Worm (Caenorhabditis elegans) whole organism, young adult: ENCODE data around the gene egl-10.

Source experiments
- F23B12.7 ChIP-seq: sonication (generic microtip); optimal IDR thresholded peaks from 2 replicates; lab custom pipeline; 2017; ENCODE audit warnings: missing genetic modification characterization, mild to moderate bottlenecking, missing compliant biosample characterization, antibody characterized with exemption, moderate library complexity; ENCODE audit not compliant: insufficient read depth
- F37B4.10 ChIP-seq: fragments of 200-800 bp; sonication (Bioruptor generic); IDR thresholded peaks from 2 replicates; pipeline ENCODE4 v1.3.6; 2022; ENCODE audit warnings: missing genetic modification characterization, missing compliant biosample characterization
- F49E8.2 ChIP-seq: sonication (generic microtip); optimal IDR thresholded peaks from 3 replicates; lab custom pipeline; 2017; ENCODE audit warnings: missing genetic modification characterization, mild to moderate bottlenecking, missing compliant biosample characterization, antibody characterized with exemption, moderate library complexity; ENCODE audit not compliant: insufficient read depth
- F52B5.7 ChIP-seq: sonication (generic microtip); optimal IDR thresholded peaks from 2 replicates; lab custom pipeline; 2016; ENCODE audit warnings: mild to moderate bottlenecking, missing genetic modification characterization, missing compliant biosample characterization
- F55B11.4 ChIP-seq: sonication (generic microtip); optimal IDR thresholded peaks from 2 replicates; lab custom pipeline; 2016; ENCODE audit warnings: missing compliant biosample characterization, missing genetic modification characterization, borderline replicate concordance; ENCODE audit not compliant: insufficient read depth
- K11D2.4 ChIP-seq: fragments of 200-800 bp; sonication (Bioruptor generic); IDR thresholded peaks from 2 replicates; pipeline ENCODE4 v1.3.6; 2022; ENCODE audit warnings: missing genetic modification reagents, missing genetic modification characterization, missing compliant biosample characterization
- K12H6.12 ChIP-seq: fragments of 200-800 bp; sonication (Bioruptor generic); optimal IDR thresholded peaks from 2 replicates; lab custom pipeline; 2018; ENCODE audit warnings: mild to moderate bottlenecking, missing genetic modification characterization, missing compliant biosample characterization
- T07F8.4 ChIP-seq: sonication (generic microtip); optimal IDR thresholded peaks from 2 replicates; lab custom pipeline; 2016; ENCODE audit warnings: mild to moderate bottlenecking, missing genetic modification characterization, moderate library complexity, missing compliant biosample characterization
- Y67H2A.10 ChIP-seq: fragments of 200-800 bp; sonication (Bioruptor generic); conservative IDR thresholded peaks from 2 replicates; pipeline ENCODE4 v1.3.6; 2022; ENCODE audit warnings: missing genetic modification reagents, missing genetic modification characterization, missing compliant biosample characterization
- Y79H2A.3 ChIP-seq: fragments of 200-800 bp; sonication (Bioruptor generic); conservative IDR thresholded peaks from 2 replicates; pipeline ENCODE4 v1.3.6; 2022; ENCODE audit warnings: missing genetic modification reagents, missing genetic modification characterization, missing compliant biosample characterization
- ama-1 ChIP-seq, 3 experiments: fragments of 150-350 bp in 1 of 3; sonication (generic microtip) in 2 of 3; optimal IDR thresholded peaks; 2 replicates each; lab custom pipeline; 2014 to 2018; ENCODE audit warnings: missing biosample characterization in 2 of 3, missing genetic modification characterization in 2 of 3, missing genetic modification reagents in 2 of 3
- cebp-1 ChIP-seq, 2 experiments: fragments of 200-800 bp in 1 of 2; sonication (Bioruptor generic) in 1 of 2; sonication (generic microtip) in 1 of 2; IDR thresholded peaks in 1 of 2; optimal IDR thresholded peaks in 1 of 2; 2 replicates each; pipeline versions ENCODE4 v1.3.6 to Lab custom; 2017 to 2022; ENCODE audit warnings: missing compliant biosample characterization in 2 of 2, missing genetic modification characterization in 2 of 2, mild to moderate bottlenecking in 1 of 2, missing genetic modification reagents in 1 of 2, moderate library complexity in 1 of 2
- ceh-27 ChIP-seq: fragments of 200-800 bp; sonication (Bioruptor generic); optimal IDR thresholded peaks from 2 replicates; lab custom pipeline; 2018; ENCODE audit warnings: mild to moderate bottlenecking, missing genetic modification characterization, moderate library complexity, missing compliant biosample characterization
- ceh-40 ChIP-seq: fragments of 200-800 bp; sonication (Bioruptor generic); IDR thresholded peaks from 2 replicates; pipeline ENCODE4 v1.3.6; 2022; ENCODE audit warnings: missing genetic modification characterization, missing compliant biosample characterization
- ets-4 ChIP-seq: fragments of 200-800 bp; sonication (Bioruptor generic); optimal IDR thresholded peaks from 2 replicates; lab custom pipeline; 2018; ENCODE audit warnings: mild to moderate bottlenecking, missing genetic modification characterization, missing compliant biosample characterization
- hmg-1.2 ChIP-seq: fragments of 200-800 bp; sonication (Bioruptor generic); IDR thresholded peaks from 2 replicates; pipeline ENCODE4 v1.3.6; 2022; ENCODE audit warnings: missing genetic modification reagents, missing genetic modification characterization, missing compliant biosample characterization
- hmg-20 ChIP-seq: fragments of 200-800 bp; sonication (Bioruptor generic); IDR thresholded peaks from 2 replicates; pipeline ENCODE4 v1.3.6; 2022; ENCODE audit warnings: missing genetic modification reagents, missing genetic modification characterization, missing compliant biosample characterization
- hsf-1 ChIP-seq: fragments of 200-800 bp; sonication (Bioruptor generic); IDR thresholded peaks from 2 replicates; pipeline ENCODE4 v1.3.6; 2022; ENCODE audit warnings: missing genetic modification reagents, missing genetic modification characterization, missing compliant biosample characterization
- lin-26 ChIP-seq: fragments of 200-800 bp; sonication (Bioruptor generic); IDR thresholded peaks from 2 replicates; pipeline ENCODE4 v1.3.6; 2022; ENCODE audit warnings: missing genetic modification reagents, missing genetic modification characterization, missing compliant biosample characterization
- lin-40 ChIP-seq: sonication (generic microtip); optimal IDR thresholded peaks from 2 replicates; lab custom pipeline; 2016; ENCODE audit warnings: missing genetic modification characterization, mild to moderate bottlenecking, missing compliant biosample characterization, missing genotype, missing genetic modification reagents
- lir-1 ChIP-seq: fragments of 200-800 bp; sonication (Bioruptor generic); conservative IDR thresholded peaks from 2 replicates; pipeline ENCODE4 v1.3.6; 2022; ENCODE audit warnings: missing genetic modification reagents, missing genetic modification characterization, missing compliant biosample characterization
- lsy-27 ChIP-seq: sonication (generic microtip); optimal IDR thresholded peaks from 2 replicates; lab custom pipeline; 2017; ENCODE audit warnings: missing genetic modification characterization, mild to moderate bottlenecking, missing compliant biosample characterization, antibody characterized with exemption, missing genotype, borderline replicate concordance; ENCODE audit not compliant: insufficient read depth
- madf-8 ChIP-seq: fragments of 200-800 bp; sonication (Bioruptor generic); conservative IDR thresholded peaks from 2 replicates; pipeline ENCODE4 v1.3.6; 2022; ENCODE audit warnings: missing genetic modification reagents, missing genetic modification characterization, missing compliant biosample characterization
- mxl-1 ChIP-seq: sonication (generic microtip); optimal IDR thresholded peaks from 2 replicates; lab custom pipeline; 2016; ENCODE audit warnings: missing genetic modification characterization, missing compliant biosample characterization
- nfyb-1 ChIP-seq: fragments of 200-800 bp; sonication (Bioruptor generic); IDR thresholded peaks from 2 replicates; pipeline ENCODE4 v1.3.6; 2022; ENCODE audit warnings: missing genetic modification reagents, missing genetic modification characterization, missing compliant biosample characterization
- nhr-27 ChIP-seq: fragments of 200-800 bp; sonication (Bioruptor generic); optimal IDR thresholded peaks from 2 replicates; lab custom pipeline; 2018; ENCODE audit warnings: mild to moderate bottlenecking, missing genetic modification characterization, moderate library complexity, missing compliant biosample characterization
- nhr-80 ChIP-seq: sonication (generic microtip); optimal IDR thresholded peaks from 2 replicates; lab custom pipeline; 2016; ENCODE audit warnings: missing genetic modification characterization, missing compliant biosample characterization
- nhr-90 ChIP-seq: sonication (generic microtip); optimal IDR thresholded peaks from 2 replicates; lab custom pipeline; 2016; ENCODE audit warnings: missing genotype, mild to moderate bottlenecking, missing genetic modification characterization, missing compliant biosample characterization
- pbrm-1 ChIP-seq: fragments of 200-800 bp; sonication (Bioruptor generic); IDR thresholded peaks from 2 replicates; pipeline ENCODE4 v1.3.6; 2022; ENCODE audit warnings: missing genetic modification reagents, missing genetic modification characterization, missing compliant biosample characterization
- sea-2 ChIP-seq: fragments of 200-800 bp; sonication (Bioruptor generic); IDR thresholded peaks from 2 replicates; pipeline ENCODE4 v1.3.6; 2022; ENCODE audit warnings: missing genetic modification characterization, missing compliant biosample characterization
- snpc-1.1 ChIP-seq: sonication (generic microtip); optimal IDR thresholded peaks from 2 replicates; lab custom pipeline; 2017; ENCODE audit warnings: missing genetic modification characterization, mild to moderate bottlenecking, missing compliant biosample characterization, antibody characterized with exemption, moderate library complexity, missing genotype, missing genetic modification reagents; ENCODE audit not compliant: insufficient read depth
- snpc-3.4 ChIP-seq: sonication (generic microtip); optimal IDR thresholded peaks from 2 replicates; lab custom pipeline; 2017; ENCODE audit warnings: missing genetic modification characterization, mild to moderate bottlenecking, missing compliant biosample characterization, antibody characterized with exemption, moderate library complexity, missing genotype, missing genetic modification reagents
- snpc-4 ChIP-seq, 5 experiments: fragments of 150-350 bp in 1 of 5; sonication (generic microtip) in 4 of 5; optimal IDR thresholded peaks; 2 replicates each; lab custom pipeline; 2014 to 2018; ENCODE audit warnings: missing genetic modification characterization in 5 of 5, missing biosample characterization in 3 of 5, antibody characterized with exemption in 2 of 5, mild to moderate bottlenecking in 2 of 5, missing compliant biosample characterization in 2 of 5, missing genotype in 2 of 5, moderate library complexity in 2 of 5, missing genetic modification reagents in 1 of 5
- tbp1 ChIP-seq: fragments of 200-800 bp; sonication (Bioruptor generic); optimal IDR thresholded peaks from 2 replicates; lab custom pipeline; 2018; ENCODE audit warnings: mild to moderate bottlenecking, missing genetic modification characterization, missing compliant biosample characterization
- ztf-18 ChIP-seq: sonication (generic microtip); optimal IDR thresholded peaks from 2 replicates; lab custom pipeline; 2016; ENCODE audit warnings: missing genotype, mild to moderate bottlenecking, missing genetic modification characterization, missing compliant biosample characterization
- ztf-25 ChIP-seq: fragments of 200-800 bp; sonication (Bioruptor generic); IDR thresholded peaks from 2 replicates; pipeline ENCODE4 v1.3.6; 2022; ENCODE audit warnings: missing genetic modification reagents, missing genetic modification characterization, missing compliant biosample characterization
- ztf-6 ChIP-seq: fragments of 200-800 bp; sonication (Bioruptor generic); IDR thresholded peaks from 2 replicates; pipeline ENCODE4 v1.3.6; 2022; ENCODE audit warnings: missing genetic modification reagents, missing genetic modification characterization, missing compliant biosample characterization

Gene egl-10

ce11 chrV:12417277-12417676 is 45.5 kb downstream of the egl-10 start, which contains the start of gene cdr-3:
cdr-3 (minus strand) TSS chrV:12417377.
- no peak for TF ChIP-seq nhr-27 (tag; lab: Kevin White, UChicago)
- no peak for TF ChIP-seq T07F8.4 (tag; lab: Kevin White, UChicago)
- TF ChIP-seq ama-1 (optimal IDR thresholded peaks at IDR 0.05; lab: Kevin White, UChicago) = no peak
- TF ChIP-seq ama-1 (GFP tag; optimal IDR thresholded peaks at IDR 0.05; lab: Kevin White, UChicago) = no peak
- TF ChIP-seq madf-8 (GFP tag; lab: Robert Waterston, UW) = no peak
- no peak for TF ChIP-seq Y79H2A.3 (GFP tag; lab: Robert Waterston, UW)
- no peak for TF ChIP-seq hmg-20 (GFP tag; lab: Robert Waterston, UW)
- no peak for TF ChIP-seq F55B11.4 (tag; lab: Kevin White, UChicago)
- TF ChIP-seq mxl-1 (tag; lab: Kevin White, UChicago) = no peak
- no peak for TF ChIP-seq ets-4 (GFP tag; lab: Kevin White, UChicago)
- TF ChIP-seq ceh-40 (GFP tag; lab: Robert Waterston, UW) = no peak
- no peak for TF ChIP-seq hsf-1 (GFP tag; lab: Robert Waterston, UW)
- TF ChIP-seq snpc-4 (GFP tag; optimal IDR thresholded peaks at IDR 0.05; lab: Kevin White, UChicago) = no peak
- no peak for TF ChIP-seq snpc-4 (tag; optimal IDR thresholded peaks at IDR 0.05; lab: Kevin White, UChicago)
- TF ChIP-seq nfyb-1 (GFP tag; lab: Robert Waterston, UW) = no peak
- no peak for TF ChIP-seq lin-40 (tag; lab: Kevin White, UChicago)
- TF ChIP-seq ztf-6 (GFP tag; lab: Robert Waterston, UW) = no peak
- no peak for TF ChIP-seq F52B5.7 (tag; lab: Kevin White, UChicago)
- no peak for TF ChIP-seq sea-2 (GFP tag; lab: Robert Waterston, UW)
- TF ChIP-seq ceh-27 (GFP tag; lab: Kevin White, UChicago) = no peak
- no peak for TF ChIP-seq K12H6.12
- TF ChIP-seq pbrm-1 (GFP tag; lab: Robert Waterston, UW) = no peak
- TF ChIP-seq, all 124 proteins: peak for 0

- no peak for TF ChIP-seq ztf-18 (tag; lab: Kevin White, UChicago)
- TF ChIP-seq F49E8.2 (tag; lab: Kevin White, UChicago) = no peak
- peak; percentile 47; the same call in 1 of the 2 replicates for TF ChIP-seq cebp-1 (GFP tag; IDR thresholded peaks at IDR 0.05; lab: Robert Waterston, UW)
- TF ChIP-seq cebp-1 (tag; optimal IDR thresholded peaks at IDR 0.05; lab: Kevin White, UChicago) = no peak
- no peak for TF ChIP-seq nhr-90 (tag; lab: Kevin White, UChicago)
- peak; percentile 73 for TF ChIP-seq nhr-80
- TF ChIP-seq ztf-25 (GFP tag; lab: Robert Waterston, UW) = no peak
Observed at ce11 chrV:12415656-12416055, 47.2 kb downstream of the egl-10 start, which contains the start of gene cdr-2. cdr-2 (minus strand) TSS chrV:12415709.

- no peak for TF ChIP-seq K11D2.4 (GFP tag; lab: Robert Waterston, UW)
- no peak for TF ChIP-seq lin-26 (GFP tag; lab: Robert Waterston, UW)
- TF ChIP-seq Y67H2A.10 (GFP tag; lab: Robert Waterston, UW) = no peak
- no peak for TF ChIP-seq F23B12.7 (tag; lab: Kevin White, UChicago)
- no peak for TF ChIP-seq lsy-27 (tag; lab: Kevin White, UChicago)
- peak; percentile 0 for TF ChIP-seq nhr-80
Observed at ce11 chrV:12414362-12414761, 48.4 kb downstream of the egl-10 start.

ce11 chrV:12413651-12414114 is 49.1 kb downstream of the egl-10 start, which contains the start of gene cdr-6:
cdr-6 (minus strand) TSS chrV:12413701.
- no peak for TF ChIP-seq snpc-3.4 (tag; lab: Kevin White, UChicago)
- TF ChIP-seq nhr-80 = peak; percentile 15
- TF ChIP-seq hmg-1.2 (GFP tag; lab: Robert Waterston, UW) = peak; percentile 44; the same call in 1 of the 2 replicates
- TF ChIP-seq lir-1 (GFP tag; lab: Robert Waterston, UW) = no peak
- no peak for TF ChIP-seq snpc-1.1 (tag; lab: Kevin White, UChicago)
- no peak for TF ChIP-seq tbp1
- TF ChIP-seq F37B4.10 (GFP tag; lab: Robert Waterston, UW) = no peak
